Worm (Caenorhabditis elegans): ENCODE results near the gene F39B3.7.

F39B3.7 gene

DNA sequence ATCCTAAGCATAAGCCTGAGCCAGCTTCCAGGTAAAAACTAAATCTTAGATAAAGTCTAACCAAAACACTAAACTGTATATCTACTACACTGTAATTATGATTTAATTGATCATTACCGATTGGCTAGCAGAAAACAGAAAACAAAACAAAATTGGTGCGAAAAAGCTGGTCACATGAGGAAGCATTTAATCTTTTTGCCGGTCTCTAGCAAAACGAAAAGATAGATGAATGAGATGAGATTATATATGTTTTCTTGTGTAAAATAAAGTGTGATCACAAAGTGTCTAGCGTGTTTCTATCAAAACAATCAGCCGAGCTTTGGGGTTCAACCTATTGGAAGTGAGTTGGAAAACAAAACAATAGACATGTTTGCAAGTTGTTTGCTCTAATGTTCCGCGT, 32.4 kb downstream of the F39B3.7 start (continued):
- TF ChIP-seq hrde-1 (tag; optimal IDR thresholded peaks at IDR 0.05; ENCODE audit: borderline replicate concordance) (no peak), Y53G8AR.9 (GFP tag; conservative IDR thresholded peaks at IDR 0.05) (no peak), hlh-26 (GFP tag; conservative IDR thresholded peaks at IDR 0.05) (no peak)

DNA sequence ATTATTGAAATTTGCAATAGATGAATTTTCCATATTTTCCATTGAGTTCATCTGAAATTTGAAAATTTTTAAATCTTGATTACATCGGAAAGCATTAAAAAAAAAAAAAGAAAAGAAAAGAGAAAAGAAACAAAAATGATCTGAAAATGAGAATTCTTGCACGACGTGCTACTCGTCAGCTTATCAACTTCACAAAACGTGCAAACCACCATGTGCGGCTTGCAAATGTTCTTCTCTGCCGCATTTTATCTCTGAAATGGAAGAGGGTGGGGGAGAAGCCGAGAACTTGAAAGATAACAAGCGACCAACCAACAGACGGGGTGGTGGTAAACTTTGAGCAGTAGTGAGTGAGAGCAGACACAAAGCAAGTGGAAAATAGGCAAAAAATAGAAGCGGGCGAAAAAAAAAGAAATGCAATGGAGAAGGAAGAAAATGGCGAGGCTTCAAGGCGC, 33.2 kb downstream of the F39B3.7 start, which contains the start of gene F31A3.3:
TSS of gene F31A3.3 (minus strand) at position 51 of the 452 bp plus-strand sequence.
- no peak for TF ChIP-seq hrde-1 (tag; optimal IDR thresholded peaks at IDR 0.05; ENCODE audit: borderline replicate concordance)
- no peak for TF ChIP-seq nhr-179 (tag; optimal IDR thresholded peaks at IDR 0.05)
- no peak for TF ChIP-seq F52B5.7 (tag; optimal IDR thresholded peaks at IDR 0.05)
- TF ChIP-seq hmg-1.2 (GFP tag; IDR thresholded peaks at IDR 0.05), result no peak
- TF ChIP-seq mcd-1 (GFP tag; IDR thresholded peaks at IDR 0.05), result no peak
- no peak for TF ChIP-seq ceh-58 (GFP tag; IDR thresholded peaks at IDR 0.05)
- peak; percentile 90 for TF ChIP-seq nhr-80 (tag; optimal IDR thresholded peaks at IDR 0.05)
- TF ChIP-seq fkh-3 (tag; optimal IDR thresholded peaks at IDR 0.05), result no peak
- TF ChIP-seq zim-3 (tag; optimal IDR thresholded peaks at IDR 0.05), result no peak
- TF ChIP-seq dox-1 (GFP tag; IDR thresholded peaks at IDR 0.05), result 0 out of 2 replicates have a peak, but pooled peaks have one; percentile 30
- no peak for TF ChIP-seq cebp-2 (GFP tag; IDR thresholded peaks at IDR 0.05)
- no peak for TF ChIP-seq madf-6 (GFP tag; IDR thresholded peaks at IDR 0.05)

DNA sequence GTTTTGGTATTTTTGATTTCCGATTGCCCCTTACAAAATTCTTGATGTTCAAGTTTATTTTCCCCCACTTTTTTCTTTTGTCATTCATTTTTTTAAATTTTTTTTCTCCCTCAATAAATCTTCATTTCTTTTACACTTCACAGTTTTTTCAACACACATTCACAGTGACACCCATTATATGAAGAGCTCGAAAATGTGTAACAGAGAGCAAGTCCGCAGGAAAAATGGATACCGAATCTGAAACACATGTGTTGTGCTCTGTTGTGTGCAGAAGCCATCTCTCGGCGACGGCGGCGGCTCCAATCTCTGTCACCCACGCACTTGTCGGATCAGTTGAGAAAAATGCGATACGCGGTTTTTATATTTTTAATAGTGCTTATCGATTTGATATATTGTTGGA, 39.2 kb downstream of the F39B3.7 start, which contains the start of gene sup-10:
TSS of gene sup-10 (plus strand) at position 277 of the 400 bp plus-strand sequence.
- TF ChIP-seq nhr-90 (tag; optimal IDR thresholded peaks at IDR 0.05) (no peak), let-526 (GFP tag; IDR thresholded peaks at IDR 0.05) (no peak)

DNA sequence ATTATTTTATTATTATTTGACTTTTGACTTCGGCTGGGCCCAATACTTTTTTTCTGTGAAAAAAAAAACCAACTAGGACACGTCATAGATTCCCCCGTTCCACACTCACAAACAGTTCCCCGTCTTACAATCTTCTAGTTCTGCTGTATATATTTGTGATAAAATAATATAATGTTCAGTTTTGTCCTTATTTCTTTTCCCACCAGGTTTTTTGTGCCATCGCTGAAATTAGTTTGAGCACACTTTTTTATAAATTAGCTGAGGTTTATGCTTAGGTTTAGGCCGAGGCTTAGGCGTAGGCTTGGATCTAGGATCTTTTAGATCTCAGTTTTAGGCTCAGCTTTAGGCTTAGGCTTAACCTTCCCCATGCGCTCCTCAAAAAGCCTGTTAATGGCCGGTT, 39.9 kb downstream of the F39B3.7 start:
- TF ChIP-seq nfyb-1 (GFP tag; IDR thresholded peaks at IDR 0.05) (0 out of 2 replicates have a peak, but pooled peaks have one; percentile 18), cebp-2 (GFP tag; IDR thresholded peaks at IDR 0.05) (no peak), F39B2.1 (GFP tag; IDR thresholded peaks at IDR 0.05) (no peak), madf-8 (GFP tag; conservative IDR thresholded peaks at IDR 0.05) (no peak), gei-17 (GFP tag; optimal IDR thresholded peaks at IDR 0.05) (no peak), hrde-1 (tag; optimal IDR thresholded peaks at IDR 0.05; ENCODE audit: borderline replicate concordance) (no peak), ekl-4 (GFP tag; IDR thresholded peaks at IDR 0.05) (0 out of 2 replicates have a peak, but pooled peaks have one; percentile 36), lin-26 (GFP tag; IDR thresholded peaks at IDR 0.05) (no peak), let-526 (GFP tag; IDR thresholded peaks at IDR 0.05) (no peak)

- 0 out of 2 replicates have a peak, but pooled peaks have one; percentile 15 for TF ChIP-seq K11D2.4 (GFP tag; IDR thresholded peaks at IDR 0.05)
- TF ChIP-seq ZK185.1 (tag; optimal IDR thresholded peaks at IDR 0.05; ENCODE audit: poor library complexity, severe bottlenecking), result no peak
Measured at ce11 chrX:17521425-17521824, 45.9 kb downstream of the F39B3.7 start.

DNA sequence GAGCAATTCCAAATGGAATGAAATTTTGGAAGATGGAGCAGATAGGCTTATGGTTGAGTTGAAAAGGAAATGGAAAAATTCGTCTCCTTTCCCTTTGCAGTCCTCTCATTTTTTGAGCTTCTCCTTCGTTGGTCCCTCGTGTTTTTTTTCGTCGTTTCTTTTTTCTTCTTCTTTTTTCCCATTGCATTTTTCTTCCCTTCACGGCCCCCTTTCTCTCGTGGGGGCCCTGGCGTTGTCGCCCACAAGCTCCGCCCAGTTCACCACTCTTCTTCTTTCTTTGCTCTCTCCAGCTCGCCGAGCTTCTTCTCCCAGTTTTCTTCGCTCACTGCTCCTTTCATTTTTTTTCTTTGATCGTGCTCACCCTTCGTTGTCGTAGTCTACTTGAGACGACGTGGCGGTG, 47.8 kb downstream of the F39B3.7 start:
- no peak for TF ChIP-seq cebp-1 (GFP tag; IDR thresholded peaks at IDR 0.05)
- TF ChIP-seq cebp-1 (tag; optimal IDR thresholded peaks at IDR 0.05), result peak; percentile 33
- peak; percentile 83 for TF ChIP-seq zfh-2 (GFP tag; conservative IDR thresholded peaks at IDR 0.05)
- peak; percentile 62 for TF ChIP-seq K12H6.12 (tag; optimal IDR thresholded peaks at IDR 0.05)
- 0 out of 2 replicates have a peak, but pooled peaks have one; percentile 7 for TF ChIP-seq hmg-1.2 (GFP tag; IDR thresholded peaks at IDR 0.05)
- TF ChIP-seq xnd-1 (tag; optimal IDR thresholded peaks at IDR 0.05), result no peak
- no peak for TF ChIP-seq unc-62 (GFP tag; optimal IDR thresholded peaks at IDR 0.05)

All from whole organism, young adult.